Worm (Caenorhabditis elegans) whole organism, L2 larva: ENCODE data around the gene R12C12.9.

ENCODE experiments used
- Y55F3AM.14 ChIP-seq: fragments of 200-800 bp; sonication (Bioruptor generic); optimal IDR thresholded peaks from 2 replicates; lab custom pipeline; 2018; ENCODE audit warnings: mild to moderate bottlenecking, missing genetic modification characterization, missing compliant biosample characterization
- alr-1 ChIP-seq: fragments of 150-350 bp; optimal IDR thresholded peaks from 2 replicates; lab custom pipeline; 2014; ENCODE audit warnings: missing biosample characterization, missing genetic modification characterization
- lin-11 ChIP-seq: fragments of 150-350 bp; sonication (generic microtip); optimal IDR thresholded peaks from 2 replicates; lab custom pipeline; 2014; ENCODE audit warnings: missing biosample characterization, missing genetic modification characterization, inconsistent platforms, mixed read lengths
- lin-13 ChIP-seq: fragments of 150-350 bp; optimal IDR thresholded peaks from 2 replicates; lab custom pipeline; 2014; ENCODE audit warnings: missing biosample characterization, missing genetic modification reagents, missing genetic modification characterization
- mdl-1 ChIP-seq, 2 experiments: fragments of 150-350 bp in 1 of 2; sonication (generic microtip) in 1 of 2; optimal IDR thresholded peaks; 2 replicates each; lab custom pipeline; 2017; ENCODE audit warnings: missing biosample characterization in 2 of 2, missing genetic modification characterization in 2 of 2
- nhr-129 ChIP-seq: fragments of 150-350 bp; optimal IDR thresholded peaks from 2 replicates; lab custom pipeline; 2014; ENCODE audit warnings: missing biosample characterization, missing genetic modification characterization
- nhr-25 ChIP-seq: fragments of 150-350 bp; sonication (generic microtip); optimal IDR thresholded peaks from 3 replicates; lab custom pipeline; 2014; ENCODE audit warnings: missing biosample characterization, missing genetic modification characterization
- nhr-77 ChIP-seq: fragments of 150-350 bp; optimal IDR thresholded peaks from 2 replicates; lab custom pipeline; 2014; ENCODE audit warnings: missing biosample characterization, missing genetic modification characterization
- peb-1 ChIP-seq: fragments of 150-350 bp; optimal IDR thresholded peaks from 2 replicates; lab custom pipeline; 2014; ENCODE audit warnings: missing biosample characterization, missing genetic modification characterization
- skn-1 ChIP-seq: sonication (generic microtip); optimal IDR thresholded peaks from 2 replicates; lab custom pipeline; 2017; ENCODE audit warnings: missing biosample characterization, missing genetic modification characterization
- ztf-1 ChIP-seq: fragments of 200-800 bp; sonication (Bioruptor generic); conservative IDR thresholded peaks from 2 replicates; pipeline ENCODE4 v1.3.6; 2022; ENCODE audit warnings: missing genetic modification characterization, missing compliant biosample characterization
- ztf-11 ChIP-seq: sonication (generic microtip); optimal IDR thresholded peaks from 2 replicates; lab custom pipeline; 2017; ENCODE audit warnings: missing biosample characterization, missing genetic modification characterization

DNA sequence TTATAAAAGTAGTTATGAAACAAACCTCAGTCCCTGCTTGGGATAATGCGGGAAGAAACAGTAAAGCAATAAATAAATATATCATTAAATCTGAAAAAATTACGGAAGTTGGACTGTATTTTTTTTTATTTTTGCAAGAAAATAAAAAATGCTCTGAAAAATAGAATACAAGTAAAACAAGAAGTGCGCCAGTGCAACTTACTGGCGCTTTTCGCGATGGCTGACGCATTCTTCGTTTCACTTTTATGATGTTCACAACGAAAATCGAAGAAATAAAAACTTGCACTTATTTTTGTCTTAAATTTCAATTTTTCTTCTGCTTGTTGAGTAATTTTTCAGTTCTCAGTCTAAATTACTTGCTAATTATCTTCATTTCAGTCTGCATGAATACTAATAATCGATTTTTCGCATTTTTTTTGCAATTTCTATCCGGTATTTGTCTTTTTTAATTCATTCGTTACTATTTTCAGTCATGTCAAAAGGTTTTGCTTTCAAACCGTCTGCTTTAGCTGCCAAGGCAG, 22.9 kb upstream of the R12C12.9 start, which contains the start of the genes R12C12.6 and ran-5:
- TF ChIP-seq nhr-77 (tag; lab: Kevin White, UChicago) (no peak), nhr-129 (tag; lab: Kevin White, UChicago) (peak; percentile 67), Y55F3AM.14 (no peak), lin-13 (GFP tag; lab: Kevin White, UChicago) (peak; percentile 75), peb-1 (tag; lab: Kevin White, UChicago) (no peak), ztf-1 (GFP tag; lab: Robert Waterston, UW) (no peak), mdl-1 (tag; optimal IDR thresholded peaks at IDR 0.05; lab: Kevin White, UChicago) (peak in 1 of 2 experiments; percentile 32), lin-11 (tag; lab: Kevin White, UChicago) (peak; percentile 22), skn-1 (tag; lab: Kevin White, UChicago) (no peak), nhr-25 (tag; lab: Kevin White, UChicago) (peak; percentile 85), ztf-11 (no peak), alr-1 (tag; lab: Kevin White, UChicago) (no peak)
